ENCODE assay signal across 1 fruit fly cellular context in genomic region chr3L:2632048-2632762, dm6.
TF ChIP-seq lines count a peak whose summit lies in the region.

No protein-coding gene starts in this region.

TF ChIP-seq in whole organism, embryonic, 481 proteins besides CTCF, POLR2A, EP300 and RAD21 (continued from another document):
- no peak for TF ChIP-seq da (GFP tag; optimal IDR thresholded peaks at IDR 0.05; lab: Kevin White, UChicago)
- no peak for TF ChIP-seq NC2β (GFP tag; optimal IDR thresholded peaks at IDR 0.05; lab: Kevin White, UChicago)
- no peak for TF ChIP-seq vfl (GFP tag; optimal IDR thresholded peaks at IDR 0.05; lab: Kevin White, UChicago)
- TF ChIP-seq Ets65A (GFP tag; lab: Kevin White, UChicago) = no peak
- TF ChIP-seq MESR4 (GFP tag; optimal IDR thresholded peaks at IDR 0.05; lab: Kevin White, UChicago) = peak; percentile 94
- no peak for TF ChIP-seq CG9876 (GFP tag; optimal IDR thresholded peaks at IDR 0.05; lab: Kevin White, UChicago)
- no peak for TF ChIP-seq CG2678 (tag; optimal IDR thresholded peaks at IDR 0.05; lab: Kevin White, UChicago)
- no peak for TF ChIP-seq C15 (GFP tag; IDR thresholded peaks at IDR 0.05; lab: Robert Waterston, UW)
- TF ChIP-seq usp (GFP tag; optimal IDR thresholded peaks at IDR 0.05; lab: Kevin White, UChicago) = no peak
- no peak for TF ChIP-seq Lhr (GFP tag; optimal IDR thresholded peaks at IDR 0.05; lab: Kevin White, UChicago)
- TF ChIP-seq CG6813 (GFP tag; optimal IDR thresholded peaks at IDR 0.05; lab: Kevin White, UChicago) = no peak
- TF ChIP-seq chinmo (GFP tag; IDR thresholded peaks at IDR 0.05; lab: Robert Waterston, UW; ENCODE audit: partially characterized antibody) = no peak; the same call in 3 of the 4 replicates
- no peak for TF ChIP-seq chm (GFP tag; IDR thresholded peaks at IDR 0.05; lab: Robert Waterston, UW)
- TF ChIP-seq D19A (tag; optimal IDR thresholded peaks at IDR 0.05; lab: Kevin White, UChicago) = peak; percentile 93
- TF ChIP-seq HLH4C (GFP tag; IDR thresholded peaks at IDR 0.05; lab: Robert Waterston, UW; ENCODE audit: partially characterized antibody) = no peak
- TF ChIP-seq Sry-δ (GFP tag; optimal IDR thresholded peaks at IDR 0.05; lab: Kevin White, UChicago) = no peak
- no peak for TF ChIP-seq CG7372 (GFP tag; IDR thresholded peaks at IDR 0.05; lab: Robert Waterston, UW)
- no peak for TF ChIP-seq CG13123 (GFP tag; optimal IDR thresholded peaks at IDR 0.05; lab: Kevin White, UChicago)
- peak in 1 of 3 experiments; percentile 62 for TF ChIP-seq lola (GFP tag; optimal IDR thresholded peaks at IDR 0.05; lab: Kevin White, UChicago)
- TF ChIP-seq CG14050 (GFP tag; IDR thresholded peaks at IDR 0.05; lab: Robert Waterston, UW) = no peak
- no peak for TF ChIP-seq CoRest (tag; optimal IDR thresholded peaks at IDR 0.05; lab: Kevin White, UChicago)
- TF ChIP-seq BEAF-32 (GFP tag; optimal IDR thresholded peaks at IDR 0.05; lab: Kevin White, UChicago) = no peak
- TF ChIP-seq gsb-n (tag; optimal IDR thresholded peaks at IDR 0.05; lab: Kevin White, UChicago) = no peak
- TF ChIP-seq Hr39 (optimal IDR thresholded peaks at IDR 0.05; lab: Kevin White, UChicago) = no peak
- TF ChIP-seq amos (GFP tag; IDR thresholded peaks at IDR 0.05; lab: Robert Waterston, UW; ENCODE audit: partially characterized antibody) = no peak
- TF ChIP-seq E2f2 (GFP tag; IDR thresholded peaks at IDR 0.05; lab: Robert Waterston, UW) = no peak
- TF ChIP-seq fu2 (GFP tag; optimal IDR thresholded peaks at IDR 0.05; lab: Kevin White, UChicago) = peak; percentile 31
- TF ChIP-seq Fer1 (GFP tag; optimal IDR thresholded peaks at IDR 0.05; lab: Kevin White, UChicago) = no peak
- TF ChIP-seq Ets97D (GFP tag; optimal IDR thresholded peaks at IDR 0.05; lab: Kevin White, UChicago) = peak; percentile 14
- TF ChIP-seq CG3065 (GFP tag; optimal IDR thresholded peaks at IDR 0.05; lab: Kevin White, UChicago) = no peak
- TF ChIP-seq CG34376 (GFP tag; optimal IDR thresholded peaks at IDR 0.05; lab: Kevin White, UChicago) = no peak
- TF ChIP-seq ewg (GFP tag; optimal IDR thresholded peaks at IDR 0.05; lab: Kevin White, UChicago) = no peak
- peak; percentile 14 for TF ChIP-seq CG3163 (GFP tag; optimal IDR thresholded peaks at IDR 0.05; lab: Kevin White, UChicago)
- TF ChIP-seq CG2202 (tag; optimal IDR thresholded peaks at IDR 0.05; lab: Kevin White, UChicago) = no peak
- TF ChIP-seq dmrt11E (tag; optimal IDR thresholded peaks at IDR 0.05; lab: Kevin White, UChicago) = no peak
- TF ChIP-seq CG8388 (GFP tag; optimal IDR thresholded peaks at IDR 0.05; lab: Kevin White, UChicago) = no peak
- peak; percentile 82 for TF ChIP-seq Med (GFP tag; lab: Kevin White, UChicago)
- no peak for TF ChIP-seq D (optimal IDR thresholded peaks at IDR 0.05; lab: Kevin White, UChicago)
- no peak for TF ChIP-seq D (GFP tag; optimal IDR thresholded peaks at IDR 0.05; lab: Kevin White, UChicago)
- TF ChIP-seq seq (GFP tag; IDR thresholded peaks at IDR 0.05; lab: Robert Waterston, UW) = no peak
- TF ChIP-seq CG12942 (GFP tag; optimal IDR thresholded peaks at IDR 0.05; lab: Kevin White, UChicago) = no peak
- TF ChIP-seq CG2116 (GFP tag; optimal IDR thresholded peaks at IDR 0.05; lab: Kevin White, UChicago) = no peak
- peak; percentile 88 for TF ChIP-seq cg (GFP tag; optimal IDR thresholded peaks at IDR 0.05; lab: Kevin White, UChicago)
- TF ChIP-seq gro (GFP tag; optimal IDR thresholded peaks at IDR 0.05; lab: Kevin White, UChicago) = no peak
- peak; percentile 11 for TF ChIP-seq CHES-1-like (GFP tag; optimal IDR thresholded peaks at IDR 0.05; lab: Kevin White, UChicago)
- TF ChIP-seq Ssrp (tag; optimal IDR thresholded peaks at IDR 0.05; lab: Kevin White, UChicago) = no peak
- TF ChIP-seq CG11696 (GFP tag; IDR thresholded peaks at IDR 0.05; lab: Robert Waterston, UW) = no peak
- TF ChIP-seq grn (GFP tag; optimal IDR thresholded peaks at IDR 0.05; lab: Kevin White, UChicago) = no peak
